Worm (Caenorhabditis elegans) whole organism, young adult: ENCODE measurements around the gene T19H12.6.

Source experiments
- F49E8.2 ChIP-seq: sonication (generic microtip); optimal IDR thresholded peaks from 3 replicates; lab custom pipeline; 2017; ENCODE audit warnings: missing genetic modification characterization, mild to moderate bottlenecking, missing compliant biosample characterization, antibody characterized with exemption, moderate library complexity; ENCODE audit not compliant: insufficient read depth
- Y53G8AR.9 ChIP-seq: fragments of 200-800 bp; sonication (Bioruptor generic); conservative IDR thresholded peaks from 2 replicates; pipeline ENCODE4 v1.3.6; 2022; ENCODE audit warnings: missing genetic modification reagents, missing genetic modification characterization, missing compliant biosample characterization
- Y67H2A.10 ChIP-seq: fragments of 200-800 bp; sonication (Bioruptor generic); conservative IDR thresholded peaks from 2 replicates; pipeline ENCODE4 v1.3.6; 2022; ENCODE audit warnings: missing genetic modification reagents, missing genetic modification characterization, missing compliant biosample characterization
- nfya-1 ChIP-seq: sonication (generic microtip); optimal IDR thresholded peaks from 2 replicates; lab custom pipeline; 2017; ENCODE audit warnings: antibody characterized with exemption, missing compliant biosample characterization, missing genetic modification characterization, borderline replicate concordance; ENCODE audit not compliant: insufficient read depth
- sea-2 ChIP-seq: fragments of 200-800 bp; sonication (Bioruptor generic); IDR thresholded peaks from 2 replicates; pipeline ENCODE4 v1.3.6; 2022; ENCODE audit warnings: missing genetic modification characterization, missing compliant biosample characterization

DNA sequence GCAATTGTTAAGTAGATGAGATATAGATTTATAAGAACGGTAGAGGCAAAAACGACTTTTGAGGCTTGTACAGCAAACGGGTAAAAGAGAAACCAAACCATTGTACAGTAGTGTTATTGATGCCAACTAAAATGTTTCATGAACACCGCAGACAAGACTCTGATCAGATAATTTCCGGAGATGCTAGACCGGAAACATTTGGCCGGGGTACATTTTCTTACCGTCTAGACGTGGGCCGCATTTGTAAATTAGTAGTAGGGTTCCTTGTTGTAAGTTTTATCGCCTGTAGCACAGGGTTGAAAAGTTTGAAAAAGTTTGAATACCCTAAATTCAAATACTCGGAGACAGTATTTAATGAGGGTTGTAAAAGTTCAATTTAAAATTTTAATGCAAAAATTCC, 3.9 kb upstream of the T19H12.6 start, which contains the start of gene str-32:
- no peak for TF ChIP-seq sea-2 (GFP tag; lab: Robert Waterston, UW)
- no peak for TF ChIP-seq F49E8.2 (tag; lab: Kevin White, UChicago)
- no peak for TF ChIP-seq nfya-1 (tag; lab: Kevin White, UChicago)
- no peak for TF ChIP-seq Y53G8AR.9 (GFP tag; lab: Robert Waterston, UW)
- TF ChIP-seq Y67H2A.10 (GFP tag; lab: Robert Waterston, UW), result no peak
